Worm (Caenorhabditis elegans): Measurements from ENCODE around the gene K12D12.5.
A peak's percentile ranks its signal among the peaks of the same experiment; 100 is the strongest.

The K12D12.5 gene

DNA sequence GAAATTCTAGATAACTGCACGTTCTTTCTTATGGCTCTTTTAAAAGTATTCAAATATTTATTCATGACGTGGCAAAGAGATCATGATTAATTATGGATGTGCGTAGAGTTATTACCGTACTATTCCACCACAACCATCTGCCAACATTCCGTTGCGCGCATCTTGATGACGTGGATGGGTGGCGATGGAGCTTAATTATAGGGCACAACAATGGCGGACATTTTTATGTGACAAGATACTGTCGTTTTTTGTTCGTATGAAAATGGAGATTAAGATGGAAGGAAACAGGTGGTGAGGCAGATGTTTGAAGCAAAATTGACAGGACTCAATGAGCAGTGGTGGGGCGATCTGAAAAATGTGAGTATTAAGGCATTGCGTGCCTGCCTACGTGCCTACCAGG lies 26.9 kb downstream of the K12D12.5 start:
- TF ChIP-seq ces-1 (GFP tag; optimal IDR thresholded peaks at IDR 0.05) (no peak), pqm-1 (tag; optimal IDR thresholded peaks at IDR 0.05) (no peak), mab-9 (GFP tag; IDR thresholded peaks at IDR 0.05) (no peak), efl-1 (optimal IDR thresholded peaks at IDR 0.05) (no peak), efl-1 (GFP tag; optimal IDR thresholded peaks at IDR 0.05 in 1 of 2) (peak in 1 of 2 experiments; percentile 17), hlh-17 (GFP tag; optimal IDR thresholded peaks at IDR 0.05; ENCODE audit: borderline replicate concordance) (no peak), ztf-11 (tag; optimal IDR thresholded peaks at IDR 0.05) (peak in 1 of 2 experiments; percentile 86), aha-1 (tag; optimal IDR thresholded peaks at IDR 0.05) (no peak), skn-1 (tag; optimal IDR thresholded peaks at IDR 0.05) (no peak), nhr-71 (tag; optimal IDR thresholded peaks at IDR 0.05) (no peak), unc-86 (tag; optimal IDR thresholded peaks at IDR 0.05) (peak; percentile 45), lir-3 (tag; optimal IDR thresholded peaks at IDR 0.05; ENCODE audit: poor library complexity) (no peak), hpl-2 (GFP tag; optimal IDR thresholded peaks at IDR 0.05) (no peak), snpc-4 (tag; optimal IDR thresholded peaks at IDR 0.05) (no peak), nhr-47 (tag; optimal IDR thresholded peaks at IDR 0.05) (no peak), blmp-1 (tag; optimal IDR thresholded peaks at IDR 0.05) (no peak), swsn-7 (tag; optimal IDR thresholded peaks at IDR 0.05) (no peak), Y116A8C.19 (tag; optimal IDR thresholded peaks at IDR 0.05; ENCODE audit: borderline replicate concordance) (no peak), tbx-2 (tag; optimal IDR thresholded peaks at IDR 0.05) (peak; percentile 25)

DNA sequence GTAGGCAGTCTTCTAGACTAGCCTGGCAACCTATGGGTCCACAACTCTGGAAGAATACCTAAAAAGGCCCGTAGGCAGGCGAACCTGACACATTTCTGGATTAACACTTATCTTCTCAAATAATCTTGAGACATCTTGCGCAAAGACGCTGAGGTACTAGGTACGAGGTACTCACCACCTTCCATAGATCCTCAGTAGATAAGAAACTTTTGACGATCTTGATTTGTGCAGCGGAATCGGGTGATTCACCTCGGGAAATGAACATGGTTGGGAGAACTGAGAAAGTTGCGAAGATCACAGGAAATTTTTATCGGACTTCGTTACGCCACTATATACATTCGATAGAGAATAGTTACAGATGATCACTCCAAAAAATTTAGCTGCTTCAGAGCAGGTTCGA lies 27.3 kb downstream of the K12D12.5 start:
- peak; percentile 27 for TF ChIP-seq lin-14 (GFP tag; optimal IDR thresholded peaks at IDR 0.05)
- no peak for TF ChIP-seq zip-4 (GFP tag; optimal IDR thresholded peaks at IDR 0.05)
- TF ChIP-seq nhr-85 (tag) = peak; percentile 69
- TF ChIP-seq hlh-4 (tag; optimal IDR thresholded peaks at IDR 0.05) = no peak

DNA sequence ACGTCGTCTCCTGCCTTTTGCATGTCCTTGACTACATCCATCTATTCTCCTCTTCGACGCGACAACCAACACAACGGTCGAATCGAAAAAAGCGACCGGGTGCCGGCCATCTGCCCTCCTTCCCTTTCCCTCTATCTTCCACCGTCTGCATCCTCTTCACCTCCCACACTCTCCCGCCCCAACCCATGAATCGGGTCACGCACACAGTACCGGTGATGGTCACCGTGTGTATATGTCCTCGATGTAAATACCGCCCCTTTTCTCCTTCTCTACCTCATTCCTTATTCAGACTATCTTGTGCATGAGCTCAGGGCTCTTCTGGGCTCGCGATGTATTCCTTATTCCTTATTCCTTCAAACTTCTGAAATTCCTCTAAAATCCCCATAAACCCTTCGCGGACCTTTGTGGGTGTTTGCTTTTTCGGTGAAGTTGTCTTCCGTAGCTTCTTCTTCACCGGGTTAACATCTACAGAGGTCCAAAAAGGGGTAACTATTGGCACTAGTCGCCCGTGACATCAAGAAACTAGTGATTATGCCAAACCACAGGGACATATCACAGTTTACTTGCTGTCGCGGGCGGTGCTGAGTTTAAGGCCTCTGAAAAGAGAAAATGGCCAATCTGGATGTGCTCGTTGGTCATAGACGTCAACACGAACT lies 28.7 kb downstream of the K12D12.5 start:
- peak; percentile 18 for TF ChIP-seq nhr-71 (tag; optimal IDR thresholded peaks at IDR 0.05)
- TF ChIP-seq C16A3.4 (tag; optimal IDR thresholded peaks at IDR 0.05) = peak; percentile 26
- no peak for TF ChIP-seq lin-14 (GFP tag; optimal IDR thresholded peaks at IDR 0.05)
- no peak for TF ChIP-seq nhr-11 (tag; optimal IDR thresholded peaks at IDR 0.05)
- peak in 2 of 3 experiments; percentile 10 to 13 for TF ChIP-seq dpl-1 (GFP tag; optimal IDR thresholded peaks at IDR 0.05)
- peak; percentile 2 for TF ChIP-seq tbx-2 (tag; optimal IDR thresholded peaks at IDR 0.05)
- 0 out of 2 replicates have a peak, but pooled peaks have one; percentile 7 for TF ChIP-seq nhr-19 (GFP tag; conservative IDR thresholded peaks at IDR 0.05)
- peak; percentile 18 for TF ChIP-seq swsn-7 (tag; optimal IDR thresholded peaks at IDR 0.05)
- peak in 1 of 2 experiments; percentile 43 for TF ChIP-seq lin-35 (GFP tag; optimal IDR thresholded peaks at IDR 0.05)
- TF ChIP-seq pag-3 (tag; optimal IDR thresholded peaks at IDR 0.05; ENCODE audit: borderline replicate concordance, insufficient read depth) = no peak
- TF ChIP-seq lsy-2 (tag; optimal IDR thresholded peaks at IDR 0.05) = peak in 1 of 2 experiments; percentile 30
- peak; percentile 83 for TF ChIP-seq blmp-1 (tag; optimal IDR thresholded peaks at IDR 0.05)
- peak; percentile 54 for TF ChIP-seq nhr-20 (tag; optimal IDR thresholded peaks at IDR 0.05)
- peak; percentile 33 for TF ChIP-seq nhr-90 (tag; optimal IDR thresholded peaks at IDR 0.05; ENCODE audit: poor library complexity)
- no peak for TF ChIP-seq nhr-28 (tag; optimal IDR thresholded peaks at IDR 0.05)
- TF ChIP-seq fos-1 (tag; optimal IDR thresholded peaks at IDR 0.05) = no peak
- TF ChIP-seq zip-4 (GFP tag; optimal IDR thresholded peaks at IDR 0.05) = no peak
- peak; percentile 55 for TF ChIP-seq snu-23 (GFP tag; optimal IDR thresholded peaks at IDR 0.05)
- peak; percentile 4 for TF ChIP-seq mep-1 (tag; optimal IDR thresholded peaks at IDR 0.05)
- TF ChIP-seq rnt-1 (tag; optimal IDR thresholded peaks at IDR 0.05) = peak; percentile 24
- TF ChIP-seq efl-1 (optimal IDR thresholded peaks at IDR 0.05) = no peak
- TF ChIP-seq efl-1 (GFP tag; optimal IDR thresholded peaks at IDR 0.05 in 1 of 2) = peak in 1 of 2 experiments; percentile 92
- no peak for TF ChIP-seq fkh-10 (GFP tag; optimal IDR thresholded peaks at IDR 0.05)
- peak; percentile 83 for TF ChIP-seq nhr-85 (tag)
- peak in 1 of 2 experiments; percentile 50 for TF ChIP-seq ztf-11 (tag; optimal IDR thresholded peaks at IDR 0.05)
- TF ChIP-seq skn-1 (tag; optimal IDR thresholded peaks at IDR 0.05) = no peak
- TF ChIP-seq fkh-4 (tag; optimal IDR thresholded peaks at IDR 0.05; ENCODE audit: borderline replicate concordance) = no peak
